Fruit fly (Drosophila melanogaster): ENCODE results near the gene CG9853.

dm6 chr3R:4394117-4394516 is 7.7 kb downstream of the CG9853 start, which contains the start of gene CG34112:
- no peak for TF ChIP-seq Myc (optimal IDR thresholded peaks at IDR 0.05)
- TF ChIP-seq Sin3A (optimal IDR thresholded peaks at IDR 0.05): no peak

All from Kc167 (cell line).